ENCODE assay signal across 1 fruit fly cellular context in genomic region chrX:127350-127768, dm6.
TF ChIP-seq lines count a peak whose summit lies in the region.

Gene RhoGAP1A (plus strand): TSS chrX:127449.

TF ChIP-seq in whole organism, embryonic, 481 proteins besides CTCF, POLR2A, EP300 and RAD21 (continued from another document):
- peak; percentile 65 for TF ChIP-seq row (GFP tag; IDR thresholded peaks at IDR 0.05; lab: Robert Waterston, UW)
- peak; percentile 75 for TF ChIP-seq HLH4C (GFP tag; IDR thresholded peaks at IDR 0.05; lab: Robert Waterston, UW; ENCODE audit: partially characterized antibody)
- TF ChIP-seq Dad (GFP tag; optimal IDR thresholded peaks at IDR 0.05; lab: Kevin White, UChicago), result no peak
- peak; percentile 10 for TF ChIP-seq CG8924 (tag; optimal IDR thresholded peaks at IDR 0.05; lab: Kevin White, UChicago)
- peak; percentile 38 for TF ChIP-seq YL-1 (GFP tag; optimal IDR thresholded peaks at IDR 0.05; lab: Kevin White, UChicago)
- peak; percentile 71 for TF ChIP-seq sens (GFP tag; lab: Kevin White, UChicago)
- TF ChIP-seq CkIIα-i1 (GFP tag; IDR thresholded peaks at IDR 0.05; lab: Robert Waterston, UW), result no peak
- TF ChIP-seq yki (optimal IDR thresholded peaks at IDR 0.05; lab: Kevin White, UChicago), result no peak
- peak; percentile 80 for TF ChIP-seq CG16813 (GFP tag; IDR thresholded peaks at IDR 0.05; lab: Robert Waterston, UW; ENCODE audit: partially characterized antibody)
- peak; percentile 18; the same call in 1 of the 2 replicates for TF ChIP-seq onecut (GFP tag; IDR thresholded peaks at IDR 0.05; lab: Robert Waterston, UW)
- peak; percentile 19 for TF ChIP-seq Nf-YC (tag; optimal IDR thresholded peaks at IDR 0.05; lab: Kevin White, UChicago)
- TF ChIP-seq CG15514 (GFP tag; optimal IDR thresholded peaks at IDR 0.05; lab: Kevin White, UChicago), result peak; percentile 15
- peak; percentile 53 for TF ChIP-seq CG12659 (GFP tag; optimal IDR thresholded peaks at IDR 0.05; lab: Kevin White, UChicago)
- peak; percentile 49; the same call in 1 of the 3 replicates for TF ChIP-seq CG7963 (GFP tag; IDR thresholded peaks at IDR 0.05; lab: Robert Waterston, UW; ENCODE audit: partially characterized antibody)
- TF ChIP-seq rib (GFP tag; IDR thresholded peaks at IDR 0.05; lab: Robert Waterston, UW), result no peak
- peak; percentile 81 for TF ChIP-seq CG30020 (tag; optimal IDR thresholded peaks at IDR 0.05; lab: Kevin White, UChicago)
- peak; percentile 67 for TF ChIP-seq inv (GFP tag; IDR thresholded peaks at IDR 0.05; lab: Robert Waterston, UW; ENCODE audit: partially characterized antibody)
- TF ChIP-seq dmrt99B (tag; optimal IDR thresholded peaks at IDR 0.05; lab: Kevin White, UChicago), result no peak
- TF ChIP-seq CG8290 (GFP tag; optimal IDR thresholded peaks at IDR 0.05; lab: Kevin White, UChicago), result peak; percentile 55
- TF ChIP-seq CG8290 (tag; optimal IDR thresholded peaks at IDR 0.05; lab: Kevin White, UChicago), result no peak
- no peak for TF ChIP-seq ase (GFP tag; IDR thresholded peaks at IDR 0.05; lab: Robert Waterston, UW)
- peak; percentile 51 for TF ChIP-seq CG2129 (GFP tag; IDR thresholded peaks at IDR 0.05; lab: Robert Waterston, UW; ENCODE audit: partially characterized antibody)
- TF ChIP-seq CG4424 (GFP tag; optimal IDR thresholded peaks at IDR 0.05; lab: Kevin White, UChicago), result peak; percentile 2
- peak; percentile 79 for TF ChIP-seq unc-4 (GFP tag; IDR thresholded peaks at IDR 0.05; lab: Robert Waterston, UW; ENCODE audit: partially characterized antibody)
- peak; percentile 40 for TF ChIP-seq Ets97D (GFP tag; optimal IDR thresholded peaks at IDR 0.05; lab: Kevin White, UChicago)
- peak; percentile 67 for TF ChIP-seq CG42726 (GFP tag; IDR thresholded peaks at IDR 0.05; lab: Robert Waterston, UW; ENCODE audit: partially characterized antibody)
- peak; percentile 69 for TF ChIP-seq CG14860 (GFP tag; IDR thresholded peaks at IDR 0.05; lab: Robert Waterston, UW; ENCODE audit: partially characterized antibody)
- peak; percentile 56; the same call in 1 of the 2 replicates for TF ChIP-seq sna (GFP tag; IDR thresholded peaks at IDR 0.05; lab: Robert Waterston, UW; ENCODE audit: partially characterized antibody)
- TF ChIP-seq Opbp (GFP tag; IDR thresholded peaks at IDR 0.05; lab: Robert Waterston, UW; ENCODE audit: partially characterized antibody), result peak; percentile 84; the same call in 2 of the 3 replicates
- TF ChIP-seq Dref (GFP tag; IDR thresholded peaks at IDR 0.05; lab: Robert Waterston, UW), result peak; percentile 81
- TF ChIP-seq ATbp (GFP tag; optimal IDR thresholded peaks at IDR 0.05; lab: Kevin White, UChicago), result no peak
- TF ChIP-seq BtbVII (GFP tag; optimal IDR thresholded peaks at IDR 0.05; lab: Kevin White, UChicago), result no peak
- no peak for TF ChIP-seq aop (GFP tag; IDR thresholded peaks at IDR 0.05; lab: Robert Waterston, UW)
- no peak for TF ChIP-seq CG4854 (GFP tag; optimal IDR thresholded peaks at IDR 0.05; lab: Kevin White, UChicago)
- TF ChIP-seq MESR4 (GFP tag; optimal IDR thresholded peaks at IDR 0.05; lab: Kevin White, UChicago), result peak; percentile 78
- peak; percentile 83 for TF ChIP-seq Scr (GFP tag; IDR thresholded peaks at IDR 0.05; lab: Robert Waterston, UW; ENCODE audit: partially characterized antibody)
- TF ChIP-seq vnd (GFP tag; IDR thresholded peaks at IDR 0.05; lab: Robert Waterston, UW; ENCODE audit: partially characterized antibody), result peak; percentile 60; the same call in 2 of the 3 replicates
- peak; percentile 1 for TF ChIP-seq trem (tag; optimal IDR thresholded peaks at IDR 0.05; lab: Kevin White, UChicago)
- TF ChIP-seq mld (GFP tag; IDR thresholded peaks at IDR 0.05; lab: Robert Waterston, UW; ENCODE audit: partially characterized antibody), result peak; percentile 58; the same call in 1 of the 3 replicates
- peak; percentile 83 for TF ChIP-seq CG13287 (GFP tag; IDR thresholded peaks at IDR 0.05; lab: Robert Waterston, UW; ENCODE audit: partially characterized antibody)
- peak; percentile 16 for TF ChIP-seq zfh2 (GFP tag; optimal IDR thresholded peaks at IDR 0.05; lab: Kevin White, UChicago)
- no peak for TF ChIP-seq Ssrp (tag; optimal IDR thresholded peaks at IDR 0.05; lab: Kevin White, UChicago)
- peak; percentile 61; the same call in 2 of the 3 replicates for TF ChIP-seq CG17361 (GFP tag; IDR thresholded peaks at IDR 0.05; lab: Robert Waterston, UW)
- TF ChIP-seq CG4617 (GFP tag; optimal IDR thresholded peaks at IDR 0.05; lab: Kevin White, UChicago; ENCODE audit: borderline replicate concordance), result peak; percentile 72
- TF ChIP-seq Pdp1 (GFP tag; optimal IDR thresholded peaks at IDR 0.05; lab: Kevin White, UChicago), result peak in 1 of 2 experiments; percentile 7
- TF ChIP-seq tna (GFP tag; IDR thresholded peaks at IDR 0.05; lab: Robert Waterston, UW; ENCODE audit: partially characterized antibody), result peak; percentile 57
- TF ChIP-seq nerfin-2 (GFP tag; IDR thresholded peaks at IDR 0.05; lab: Robert Waterston, UW; ENCODE audit: partially characterized antibody), result peak; percentile 81
- peak; percentile 45 for TF ChIP-seq HmgZ (tag; optimal IDR thresholded peaks at IDR 0.05; lab: Kevin White, UChicago)
- peak; percentile 4 for TF ChIP-seq lbe (GFP tag; optimal IDR thresholded peaks at IDR 0.05; lab: Kevin White, UChicago)
- peak; percentile 0 for TF ChIP-seq CG17186 (GFP tag; optimal IDR thresholded peaks at IDR 0.05; lab: Kevin White, UChicago)
- TF ChIP-seq CG2120 (GFP tag; optimal IDR thresholded peaks at IDR 0.05; lab: Kevin White, UChicago), result peak; percentile 10
- peak; percentile 82 for TF ChIP-seq cg (GFP tag; optimal IDR thresholded peaks at IDR 0.05; lab: Kevin White, UChicago)
- TF ChIP-seq gfzf (GFP tag; optimal IDR thresholded peaks at IDR 0.05; lab: Kevin White, UChicago), result peak; percentile 56
- TF ChIP-seq CG34224 (GFP tag; IDR thresholded peaks at IDR 0.05; lab: Robert Waterston, UW; ENCODE audit: partially characterized antibody), result peak; percentile 70
- no peak for TF ChIP-seq jumu (GFP tag; optimal IDR thresholded peaks at IDR 0.05; lab: Kevin White, UChicago)
- TF ChIP-seq Sry-δ (GFP tag; optimal IDR thresholded peaks at IDR 0.05; lab: Kevin White, UChicago), result peak; percentile 91
- TF ChIP-seq dan (GFP tag; IDR thresholded peaks at IDR 0.05; lab: Robert Waterston, UW), result no peak
- TF ChIP-seq Lhr (GFP tag; optimal IDR thresholded peaks at IDR 0.05; lab: Kevin White, UChicago), result peak; percentile 59
- TF ChIP-seq bbx (GFP tag; IDR thresholded peaks at IDR 0.05; lab: Robert Waterston, UW; ENCODE audit: partially characterized antibody), result peak; percentile 79
- peak; percentile 64 for TF ChIP-seq Med (GFP tag; lab: Kevin White, UChicago)
- peak; percentile 7 for TF ChIP-seq gem (tag; optimal IDR thresholded peaks at IDR 0.05; lab: Kevin White, UChicago)
- peak; percentile 90 for TF ChIP-seq CG33213 (GFP tag; optimal IDR thresholded peaks at IDR 0.05; lab: Kevin White, UChicago)
- TF ChIP-seq Doc2 (GFP tag; IDR thresholded peaks at IDR 0.05; lab: Robert Waterston, UW), result no peak
- no peak for TF ChIP-seq lmd (GFP tag; IDR thresholded peaks at IDR 0.05; lab: Robert Waterston, UW)
- TF ChIP-seq CG14710 (tag; optimal IDR thresholded peaks at IDR 0.05; lab: Kevin White, UChicago), result peak; percentile 45
- no peak for TF ChIP-seq zen2 (GFP tag; IDR thresholded peaks at IDR 0.05; lab: Robert Waterston, UW; ENCODE audit: partially characterized antibody)
- TF ChIP-seq CG4282 (GFP tag; optimal IDR thresholded peaks at IDR 0.05; lab: Kevin White, UChicago), result no peak
- peak; percentile 79 for TF ChIP-seq Bgb (GFP tag; IDR thresholded peaks at IDR 0.05; lab: Robert Waterston, UW; ENCODE audit: partially characterized antibody)
- TF ChIP-seq tin (GFP tag; optimal IDR thresholded peaks at IDR 0.05; lab: Kevin White, UChicago), result no peak
- peak; percentile 79 for TF ChIP-seq BEAF-32 (GFP tag; optimal IDR thresholded peaks at IDR 0.05; lab: Kevin White, UChicago)
- peak; percentile 32 for TF ChIP-seq Dp (GFP tag; optimal IDR thresholded peaks at IDR 0.05; lab: Kevin White, UChicago)
- peak; percentile 84; the same call in 1 of the 2 replicates for TF ChIP-seq amos (GFP tag; IDR thresholded peaks at IDR 0.05; lab: Robert Waterston, UW; ENCODE audit: partially characterized antibody)
- peak; percentile 47 for TF ChIP-seq MBD-R2 (GFP tag; IDR thresholded peaks at IDR 0.05; lab: Robert Waterston, UW)
- TF ChIP-seq Gug (GFP tag; IDR thresholded peaks at IDR 0.05; lab: Robert Waterston, UW), result no peak
- peak; percentile 65 for TF ChIP-seq hb (GFP tag; IDR thresholded peaks at IDR 0.05; lab: Robert Waterston, UW; ENCODE audit: partially characterized antibody)
- peak; percentile 52 for TF ChIP-seq pzg (GFP tag; optimal IDR thresholded peaks at IDR 0.05; lab: Kevin White, UChicago)
- peak; percentile 81 for TF ChIP-seq Dll (GFP tag; IDR thresholded peaks at IDR 0.05; lab: Robert Waterston, UW; ENCODE audit: partially characterized antibody)
- no peak for TF ChIP-seq Abd-B (GFP tag; optimal IDR thresholded peaks at IDR 0.05; lab: Kevin White, UChicago)
